Worm (Caenorhabditis elegans): Measurements from ENCODE around the gene gst-7.
A peak's percentile ranks its signal among the peaks of the same experiment; 100 is the strongest.

The gst-7 gene

DNA sequence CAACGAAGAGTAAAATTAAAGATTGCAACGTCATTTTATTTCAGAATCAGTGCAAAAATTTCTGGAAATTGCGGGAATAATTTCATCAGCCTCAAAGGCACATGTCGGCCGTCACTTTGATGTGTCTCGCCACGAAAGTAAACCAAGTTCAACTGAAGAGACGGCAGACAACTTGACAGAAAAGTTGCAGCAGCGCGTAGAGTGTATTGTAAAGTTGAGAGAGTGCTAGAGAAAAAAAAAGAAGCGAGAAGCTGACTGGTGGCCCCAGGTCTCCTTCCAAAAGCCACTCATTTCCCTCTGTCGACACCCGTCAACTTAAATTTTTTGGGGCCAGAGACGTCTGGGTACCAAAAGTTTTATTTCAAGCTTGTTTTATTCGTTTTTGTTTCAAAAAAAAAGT lies 22.4 kb downstream of the gst-7 start (continued):
- no peak for TF ChIP-seq fos-1 (tag; optimal IDR thresholded peaks at IDR 0.05)
- TF ChIP-seq elt-2 (tag; optimal IDR thresholded peaks at IDR 0.05): peak; percentile 68
- TF ChIP-seq lin-15B (tag; optimal IDR thresholded peaks at IDR 0.05): peak; percentile 87
- no peak for TF ChIP-seq aly-2 (tag; optimal IDR thresholded peaks at IDR 0.05)
- no peak for TF ChIP-seq fkh-2 (tag; optimal IDR thresholded peaks at IDR 0.05)
- no peak for TF ChIP-seq nhr-77 (tag; optimal IDR thresholded peaks at IDR 0.05)
- peak; percentile 18 for TF ChIP-seq egl-27 (tag; optimal IDR thresholded peaks at IDR 0.05)
- no peak for TF ChIP-seq ceh-82 (tag; optimal IDR thresholded peaks at IDR 0.05)
- TF ChIP-seq jun-1 (tag; optimal IDR thresholded peaks at IDR 0.05): peak; percentile 56
- TF ChIP-seq nfya-1 (tag; optimal IDR thresholded peaks at IDR 0.05; ENCODE audit: insufficient read depth): peak; percentile 96
- TF ChIP-seq nhr-23 (tag; optimal IDR thresholded peaks at IDR 0.05): peak; percentile 47
- TF ChIP-seq ama-1 (optimal IDR thresholded peaks at IDR 0.05): no peak
- TF ChIP-seq pha-4 (tag; optimal IDR thresholded peaks at IDR 0.05): peak; percentile 84
- TF ChIP-seq nhr-11 (tag; optimal IDR thresholded peaks at IDR 0.05): no peak
- TF ChIP-seq daf-12 (tag; optimal IDR thresholded peaks at IDR 0.05): no peak
- no peak for TF ChIP-seq unc-39 (tag; optimal IDR thresholded peaks at IDR 0.05)
- no peak for TF ChIP-seq ztf-4 (tag; optimal IDR thresholded peaks at IDR 0.05)
- TF ChIP-seq nhr-28 (tag; optimal IDR thresholded peaks at IDR 0.05): no peak
- TF ChIP-seq hmg-11 (tag; optimal IDR thresholded peaks at IDR 0.05): peak; percentile 83
- TF ChIP-seq ZK546.5 (tag; optimal IDR thresholded peaks at IDR 0.05): no peak
- TF ChIP-seq ztf-11 (tag; optimal IDR thresholded peaks at IDR 0.05): no peak
- TF ChIP-seq nhr-12 (tag; optimal IDR thresholded peaks at IDR 0.05): no peak
- no peak for TF ChIP-seq mml-1 (tag; optimal IDR thresholded peaks at IDR 0.05)
- peak; percentile 78 for TF ChIP-seq egl-5 (tag; optimal IDR thresholded peaks at IDR 0.05)
- TF ChIP-seq nhr-76 (tag; optimal IDR thresholded peaks at IDR 0.05): no peak
- peak; percentile 37 for TF ChIP-seq unc-62 (GFP tag; optimal IDR thresholded peaks at IDR 0.05)
- TF ChIP-seq ceh-9 (tag; optimal IDR thresholded peaks at IDR 0.05): no peak
- peak; percentile 77 for TF ChIP-seq snpc-4 (tag; optimal IDR thresholded peaks at IDR 0.05)

DNA sequence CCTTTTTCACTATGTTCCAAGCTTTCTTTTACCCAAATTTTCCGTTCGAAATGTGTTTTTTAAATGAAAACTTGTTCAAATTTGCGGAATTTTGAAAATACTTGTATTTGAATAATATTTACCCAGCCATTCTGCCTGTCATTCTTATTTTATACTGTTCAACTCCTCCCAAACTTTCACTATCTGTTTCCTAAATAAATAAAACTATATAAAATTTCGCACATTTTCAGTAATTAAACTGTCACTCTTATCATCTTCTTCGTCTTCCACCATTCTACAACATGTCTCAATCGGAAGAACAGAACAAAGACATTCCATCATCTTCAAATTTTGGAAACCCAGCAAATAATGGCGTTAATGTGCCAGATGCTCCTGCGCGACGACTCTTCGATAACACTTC lies 22.9 kb downstream of the gst-7 start, which contains the start of gene btbd-10:
btbd-10 (plus strand) TSS at position 231 of the 400 bp plus-strand sequence.
- TF ChIP-seq elt-2 (tag; optimal IDR thresholded peaks at IDR 0.05) (peak; percentile 75), zag-1 (tag; optimal IDR thresholded peaks at IDR 0.05) (no peak)

DNA sequence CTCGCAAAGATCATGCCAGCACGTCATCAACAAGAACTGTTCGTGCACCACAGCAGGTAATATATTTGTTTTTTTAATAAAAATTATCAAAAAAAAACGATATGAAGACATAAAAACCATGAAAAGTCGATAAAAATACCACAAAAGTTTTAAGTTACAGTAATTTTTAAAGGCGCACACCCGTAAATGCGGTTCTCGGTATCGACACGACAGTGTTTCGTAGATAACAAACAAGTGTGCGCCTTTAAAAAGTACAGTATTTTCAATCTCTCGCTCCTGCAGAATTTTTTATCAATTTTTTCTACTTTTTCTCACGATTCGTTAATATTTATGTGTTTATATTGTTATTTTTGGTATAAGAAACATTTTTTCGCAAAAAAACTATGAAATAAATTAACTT lies 23.5 kb downstream of the gst-7 start:
- TF ChIP-seq egl-27 (tag; optimal IDR thresholded peaks at IDR 0.05) (no peak), zag-1 (tag; optimal IDR thresholded peaks at IDR 0.05) (no peak), fos-1 (tag; optimal IDR thresholded peaks at IDR 0.05) (no peak), lsy-12 (tag; optimal IDR thresholded peaks at IDR 0.05) (no peak), ceh-9 (tag; optimal IDR thresholded peaks at IDR 0.05) (no peak), nhr-23 (tag; optimal IDR thresholded peaks at IDR 0.05) (no peak), ceh-28 (tag; optimal IDR thresholded peaks at IDR 0.05) (no peak), ceh-16 (tag; optimal IDR thresholded peaks at IDR 0.05) (no peak), daf-12 (tag; optimal IDR thresholded peaks at IDR 0.05) (no peak)

DNA sequence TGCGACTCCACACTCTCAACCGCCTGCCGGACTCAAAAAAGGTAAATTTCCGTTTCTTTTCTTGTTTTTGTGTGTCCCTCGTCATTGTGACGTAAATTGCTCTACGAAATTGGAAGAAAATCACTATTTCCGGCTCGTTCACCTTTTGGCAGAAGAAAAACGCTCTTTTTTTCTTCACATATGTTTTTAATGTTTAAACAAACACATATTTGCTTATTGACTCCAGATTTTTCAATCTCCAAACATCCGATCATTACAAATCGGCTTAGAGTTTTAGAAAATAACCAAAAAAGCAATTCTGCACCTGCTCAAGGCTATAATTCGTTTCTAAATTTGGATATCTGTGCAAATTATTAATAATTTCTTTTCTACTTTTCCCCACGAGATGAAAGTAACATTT lies 24.0 kb downstream of the gst-7 start:
- TF ChIP-seq egl-27 (tag; optimal IDR thresholded peaks at IDR 0.05): no peak
- no peak for TF ChIP-seq hmg-11 (tag; optimal IDR thresholded peaks at IDR 0.05)
- no peak for TF ChIP-seq ZK546.5 (tag; optimal IDR thresholded peaks at IDR 0.05)
- no peak for TF ChIP-seq ztf-11 (tag; optimal IDR thresholded peaks at IDR 0.05)
- TF ChIP-seq pha-4 (tag; optimal IDR thresholded peaks at IDR 0.05): no peak
- no peak for TF ChIP-seq skn-1 (tag; optimal IDR thresholded peaks at IDR 0.05)
- no peak for TF ChIP-seq jun-1 (tag; optimal IDR thresholded peaks at IDR 0.05)
- TF ChIP-seq ceh-82 (tag; optimal IDR thresholded peaks at IDR 0.05): no peak
- no peak for TF ChIP-seq lsy-12 (tag; optimal IDR thresholded peaks at IDR 0.05)
- TF ChIP-seq nhr-67 (tag; optimal IDR thresholded peaks at IDR 0.05): no peak
- no peak for TF ChIP-seq unc-62 (GFP tag; optimal IDR thresholded peaks at IDR 0.05)

DNA sequence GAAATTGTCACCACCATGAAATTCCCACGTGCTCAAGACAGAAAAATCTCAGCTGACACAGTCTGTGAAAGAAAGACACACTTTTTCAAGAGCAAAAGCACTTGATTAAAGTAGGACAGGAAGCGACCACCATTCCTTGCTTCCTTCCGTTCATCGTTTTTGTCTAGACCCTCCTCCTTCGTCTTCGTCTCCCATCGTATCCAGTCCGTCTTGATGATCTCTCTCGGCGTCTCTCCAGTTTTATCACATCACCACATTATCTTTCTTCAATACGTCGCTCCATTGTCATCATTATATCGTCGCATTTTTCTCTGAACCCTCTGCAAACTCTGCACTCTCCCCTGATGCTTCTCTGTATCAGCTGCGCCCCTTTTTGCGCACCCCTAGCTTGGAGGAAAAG lies 26.3 kb downstream of the gst-7 start:
- TF ChIP-seq elt-2 (tag; optimal IDR thresholded peaks at IDR 0.05): peak; percentile 22
- TF ChIP-seq aly-2 (tag; optimal IDR thresholded peaks at IDR 0.05): no peak
- peak; percentile 48 for TF ChIP-seq nfya-1 (tag; optimal IDR thresholded peaks at IDR 0.05; ENCODE audit: insufficient read depth)
- peak; percentile 5 for TF ChIP-seq tbx-2 (tag; optimal IDR thresholded peaks at IDR 0.05)
- TF ChIP-seq ceh-82 (tag; optimal IDR thresholded peaks at IDR 0.05): no peak
- TF ChIP-seq fos-1 (tag; optimal IDR thresholded peaks at IDR 0.05): no peak
- peak; percentile 25 for TF ChIP-seq lin-39 (tag; optimal IDR thresholded peaks at IDR 0.05)
- peak; percentile 93 for TF ChIP-seq skn-1 (tag; optimal IDR thresholded peaks at IDR 0.05)
- TF ChIP-seq nhr-23 (tag; optimal IDR thresholded peaks at IDR 0.05): peak; percentile 26
- TF ChIP-seq snpc-4 (tag; optimal IDR thresholded peaks at IDR 0.05): no peak
- peak; percentile 88 for TF ChIP-seq egl-5 (tag; optimal IDR thresholded peaks at IDR 0.05)
